Fruit fly (Drosophila melanogaster): Measurements from ENCODE around the gene mtDNA-helicase.
A peak's percentile ranks its signal among the peaks of the same experiment; 100 is the strongest.

mtDNA-helicase gene

DNA sequence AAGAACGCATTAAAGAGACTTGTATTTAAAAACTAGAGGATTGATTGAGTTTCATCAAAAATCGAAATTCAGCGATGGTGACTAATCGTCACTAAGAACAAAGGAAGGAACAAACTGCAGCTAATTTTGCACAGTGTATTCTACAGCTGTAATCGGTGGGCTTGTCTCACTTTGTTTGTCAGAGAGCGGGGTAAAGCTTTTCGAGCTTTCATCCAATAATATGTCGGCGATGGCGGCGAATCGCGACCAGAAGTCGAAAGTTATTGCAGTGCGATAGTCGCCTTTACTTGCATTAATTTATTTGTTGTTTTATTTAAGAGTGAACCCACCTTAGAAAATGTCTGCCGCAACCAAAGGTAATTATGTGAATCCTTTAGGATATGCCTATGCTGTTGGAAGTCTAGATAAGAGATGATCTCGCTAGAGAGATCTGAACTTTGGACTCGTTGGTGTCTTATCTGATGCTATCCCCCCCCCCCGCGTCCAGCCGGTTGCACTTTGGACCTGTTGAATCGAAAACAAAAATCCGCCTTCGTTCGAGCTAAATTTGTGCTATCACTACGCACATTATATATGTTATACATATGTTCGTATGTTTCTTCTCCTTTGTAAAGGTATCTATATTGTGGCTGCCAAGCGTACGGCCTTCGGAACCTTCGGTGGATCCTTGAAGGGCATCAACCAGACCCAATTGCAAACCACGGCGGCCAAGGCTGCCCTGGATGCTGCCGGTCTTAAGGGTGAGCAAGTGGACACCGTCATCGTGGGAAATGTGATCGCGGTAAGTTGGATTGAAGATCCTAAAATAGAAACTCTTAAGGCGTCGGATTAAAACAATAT is 22.0 kb upstream of the mtDNA-helicase start, which contains the start of gene yip2 (continued):
- TF ChIP-seq Hand (GFP tag; optimal IDR thresholded peaks at IDR 0.05) (peak; percentile 54), tup (GFP tag; optimal IDR thresholded peaks at IDR 0.05) (no peak), Nf-YB (GFP tag; optimal IDR thresholded peaks at IDR 0.05) (peak; percentile 29), tap (tag; optimal IDR thresholded peaks at IDR 0.05) (peak; percentile 48), CG14710 (tag; optimal IDR thresholded peaks at IDR 0.05) (no peak), jumu (GFP tag; optimal IDR thresholded peaks at IDR 0.05) (peak; percentile 56), unpg (GFP tag; optimal IDR thresholded peaks at IDR 0.05) (peak; percentile 69), CG10366 (GFP tag; IDR thresholded peaks at IDR 0.05) (peak; percentile 65), CG16863 (GFP tag; optimal IDR thresholded peaks at IDR 0.05) (peak; percentile 58), yki (optimal IDR thresholded peaks at IDR 0.05) (no peak), grn (GFP tag; optimal IDR thresholded peaks at IDR 0.05) (peak; percentile 78), nerfin-1 (tag; optimal IDR thresholded peaks at IDR 0.05) (peak; percentile 3), CG1529 (GFP tag; optimal IDR thresholded peaks at IDR 0.05) (peak; percentile 14), CHES-1-like (GFP tag; optimal IDR thresholded peaks at IDR 0.05) (peak; percentile 65), maf-S (GFP tag; optimal IDR thresholded peaks at IDR 0.05) (peak; percentile 42), Gug (GFP tag; IDR thresholded peaks at IDR 0.05) (peak; percentile 28; the same call in 1 of the 4 replicates), CG31388 (GFP tag; optimal IDR thresholded peaks at IDR 0.05) (no peak), sug (tag; optimal IDR thresholded peaks at IDR 0.05) (peak; percentile 95), Hsf (GFP tag; optimal IDR thresholded peaks at IDR 0.05) (peak; percentile 62), dmrt99B (tag; optimal IDR thresholded peaks at IDR 0.05) (peak; percentile 60), CG6854 (GFP tag; optimal IDR thresholded peaks at IDR 0.05) (peak; percentile 57), gro (GFP tag; optimal IDR thresholded peaks at IDR 0.05) (peak; percentile 8), mam (GFP tag; optimal IDR thresholded peaks at IDR 0.05) (peak; percentile 52), zf30C (GFP tag; optimal IDR thresholded peaks at IDR 0.05) (peak; percentile 88), vvl (GFP tag; IDR thresholded peaks at IDR 0.05) (peak; percentile 83), H15 (GFP tag; IDR thresholded peaks at IDR 0.05) (peak; percentile 31; the same call in 1 of the 3 replicates), hkb (optimal IDR thresholded peaks at IDR 0.05) (no peak), hkb (GFP tag; IDR thresholded peaks at IDR 0.05) (peak; percentile 76), stc (GFP tag; IDR thresholded peaks at IDR 0.05) (peak; percentile 64), ATbp (GFP tag; optimal IDR thresholded peaks at IDR 0.05) (peak; percentile 44), CG2875 (GFP tag; optimal IDR thresholded peaks at IDR 0.05) (peak; percentile 26), Hr78 (GFP tag; optimal IDR thresholded peaks at IDR 0.05) (peak in 1 of 2 experiments; percentile 33), Nf-YA (GFP tag; IDR thresholded peaks at IDR 0.05) (peak; percentile 51; the same call in 1 of the 2 replicates), Fer3 (tag; optimal IDR thresholded peaks at IDR 0.05) (peak; percentile 58), CTCF (GFP tag; optimal IDR thresholded peaks at IDR 0.05) (peak; percentile 68), Chrac-16 (GFP tag; optimal IDR thresholded peaks at IDR 0.05) (peak; percentile 25), CG2678 (tag; optimal IDR thresholded peaks at IDR 0.05) (peak; percentile 68), Bgb (GFP tag; IDR thresholded peaks at IDR 0.05; ENCODE audit: partially characterized antibody) (0 out of 2 replicates have a peak, but pooled peaks have one; percentile 11), CG17385 (GFP tag; optimal IDR thresholded peaks at IDR 0.05) (peak; percentile 69), CG13624 (GFP tag; optimal IDR thresholded peaks at IDR 0.05) (peak; percentile 37), ERR (GFP tag; optimal IDR thresholded peaks at IDR 0.05) (no peak), CG7372 (GFP tag; IDR thresholded peaks at IDR 0.05) (0 out of 2 replicates have a peak, but pooled peaks have one; percentile 16), CG13894 (tag; optimal IDR thresholded peaks at IDR 0.05) (peak; percentile 65), C15 (GFP tag; IDR thresholded peaks at IDR 0.05) (no peak), CG15696 (tag; optimal IDR thresholded peaks at IDR 0.05) (no peak), CG2120 (GFP tag; optimal IDR thresholded peaks at IDR 0.05) (peak; percentile 83), CG3995 (GFP tag; optimal IDR thresholded peaks at IDR 0.05) (peak; percentile 14), CG13775 (GFP tag; optimal IDR thresholded peaks at IDR 0.05) (peak; percentile 17), CG2712 (tag; optimal IDR thresholded peaks at IDR 0.05) (peak; percentile 50)

Data from whole organism, embryonic.